Fruit fly (Drosophila melanogaster) whole organism, embryonic: Measurements from ENCODE around the gene Hexo2.

Source experiments
- B-H2 ChIP-seq: fragments of 200-800 bp; sonication (Bioruptor generic); optimal IDR thresholded peaks from 2 replicates; lab custom pipeline; 2018; ENCODE audit warnings: missing biosample characterization, mild to moderate bottlenecking, missing genetic modification characterization
- Blimp-1 ChIP-seq: fragments of 200-800 bp; sonication (Bioruptor generic); optimal IDR thresholded peaks from 3 replicates; lab custom pipeline; 2018; ENCODE audit warnings: missing biosample characterization, missing genetic modification characterization, mild to moderate bottlenecking, moderate library complexity, missing genetic modification reagents
- CG11504 ChIP-seq: fragments of 200-800 bp; sonication (Bioruptor generic); optimal IDR thresholded peaks from 3 replicates; lab custom pipeline; 2019; ENCODE audit warnings: missing biosample characterization, mild to moderate bottlenecking, missing genetic modification characterization, moderate library complexity
- CG12071 ChIP-seq: fragments of 200-800 bp; sonication (Bioruptor generic); optimal IDR thresholded peaks from 3 replicates; lab custom pipeline; 2018; ENCODE audit warnings: missing biosample characterization, mild to moderate bottlenecking, missing genetic modification characterization
- CG13424 ChIP-seq: fragments of 200-800 bp; sonication (Bioruptor generic); optimal IDR thresholded peaks from 2 replicates; lab custom pipeline; 2019; ENCODE audit warnings: missing biosample characterization, mild to moderate bottlenecking, missing genetic modification characterization, moderate library complexity
- CG13775 ChIP-seq: fragments of 200-800 bp; sonication (Bioruptor generic); optimal IDR thresholded peaks from 3 replicates; lab custom pipeline; 2017; ENCODE audit warnings: missing biosample characterization, mild to moderate bottlenecking, missing genetic modification characterization
- CG13894 ChIP-seq: fragments of 200-800 bp; sonication (Bioruptor generic); optimal IDR thresholded peaks from 3 replicates; lab custom pipeline; 2018; ENCODE audit warnings: missing biosample characterization, mild to moderate bottlenecking, missing genetic modification characterization, moderate library complexity
- CG14441 ChIP-seq: fragments of 200-800 bp; sonication (Bioruptor generic); IDR thresholded peaks from 2 replicates; pipeline ENCODE4 v1.3.6; 2022; ENCODE audit warnings: missing biosample characterization, missing genetic modification characterization
- CG17328 ChIP-seq: fragments of 200-800 bp; sonication (Bioruptor generic); IDR thresholded peaks from 2 replicates; pipeline ENCODE4 v1.3.6; 2022; ENCODE audit warnings: missing biosample characterization, missing genetic modification characterization
- CG17359 ChIP-seq: fragments of 200-800 bp; sonication (Bioruptor generic); optimal IDR thresholded peaks from 3 replicates; lab custom pipeline; 2018; ENCODE audit warnings: missing biosample characterization, mild to moderate bottlenecking, missing genetic modification characterization, moderate library complexity
- CG31388 ChIP-seq: fragments of 200-800 bp; sonication (Bioruptor generic); optimal IDR thresholded peaks from 2 replicates; lab custom pipeline; 2016; ENCODE audit warnings: missing biosample characterization, missing genetic modification characterization
- CG4424 ChIP-seq: fragments of 200-800 bp; sonication (Bioruptor generic); optimal IDR thresholded peaks from 3 replicates; lab custom pipeline; 2016; ENCODE audit warnings: missing biosample characterization, missing genetic modification characterization
- CG7963 ChIP-seq: fragments of 200-800 bp; sonication (Bioruptor generic); IDR thresholded peaks from 3 replicates; pipeline ENCODE4 v1.3.6; 2022; ENCODE audit warnings: missing biosample characterization, missing genetic modification characterization; ENCODE audit not compliant: partially characterized antibody
- D ChIP-seq, 2 experiments: fragments of 200-800 bp in 1 of 2; fragments of >200 bp in 1 of 2; sonication (Bioruptor generic) in 1 of 2; optimal IDR thresholded peaks; 2 replicates in 1 of 2; 3 replicates in 1 of 2; lab custom pipeline; 2017; ENCODE audit warnings: mild to moderate bottlenecking in 1 of 2, missing biosample characterization in 1 of 2, missing genetic modification characterization in 1 of 2, missing genetic modification reagents in 1 of 2
- Ets65A ChIP-seq: fragments of 200-800 bp; sonication (Bioruptor generic); peaks from one replicate; lab custom pipeline; 2016; ENCODE audit warnings: missing biosample characterization, missing genetic modification characterization
- HHEX ChIP-seq: fragments of 200-800 bp; sonication (Bioruptor generic); optimal IDR thresholded peaks from 3 replicates; lab custom pipeline; 2017; ENCODE audit warnings: missing biosample characterization, mild to moderate bottlenecking, missing genetic modification characterization, missing genetic modification reagents
- Hey ChIP-seq: fragments of 200-800 bp; sonication (Bioruptor generic); optimal IDR thresholded peaks from 3 replicates; lab custom pipeline; 2018; ENCODE audit warnings: missing biosample characterization, mild to moderate bottlenecking, missing genetic modification characterization
- HmgZ ChIP-seq: fragments of 200-800 bp; sonication (Bioruptor generic); optimal IDR thresholded peaks from 2 replicates; lab custom pipeline; 2018; ENCODE audit warnings: missing biosample characterization, mild to moderate bottlenecking, missing genetic modification characterization
- Med ChIP-seq: fragments of 200-800 bp; sonication (Bioruptor generic); peaks from one replicate; lab custom pipeline; 2016; ENCODE audit warnings: missing biosample characterization, missing genetic modification characterization, mild to moderate bottlenecking, inconsistent platforms, moderate library complexity
- NC2α ChIP-seq: fragments of 200-800 bp; sonication (Bioruptor generic); optimal IDR thresholded peaks from 2 replicates; lab custom pipeline; 2016; ENCODE audit warnings: missing biosample characterization, missing genetic modification characterization
- Pdp1 ChIP-seq, 2 experiments: fragments of 200-800 bp; sonication (Bioruptor generic); optimal IDR thresholded peaks; 3 replicates each; lab custom pipeline; 2016; ENCODE audit warnings: missing biosample characterization in 2 of 2, missing genetic modification characterization in 2 of 2, mild to moderate bottlenecking in 1 of 2, moderate library complexity in 1 of 2
- Sry-β ChIP-seq: fragments of 200-800 bp; sonication (Bioruptor generic); optimal IDR thresholded peaks from 2 replicates; lab custom pipeline; 2018; ENCODE audit warnings: missing biosample characterization, mild to moderate bottlenecking, missing genetic modification characterization, moderate library complexity
- Sry-δ ChIP-seq: fragments of 200-800 bp; sonication (Bioruptor generic); optimal IDR thresholded peaks from 2 replicates; lab custom pipeline; 2016; ENCODE audit warnings: missing biosample characterization, missing genetic modification characterization
- Vsx1 ChIP-seq: fragments of 200-800 bp; sonication (Bioruptor generic); optimal IDR thresholded peaks from 2 replicates; lab custom pipeline; 2017; ENCODE audit warnings: missing biosample characterization, mild to moderate bottlenecking, missing genetic modification characterization, missing genetic modification reagents
- Xrp1 ChIP-seq: fragments of 200-800 bp; sonication (Bioruptor generic); IDR thresholded peaks from 2 replicates; pipeline ENCODE4 v1.3.6; 2022; ENCODE audit warnings: missing biosample characterization, missing genetic modification characterization
- abd-A ChIP-seq: fragments of 200-800 bp; sonication (Bioruptor generic); optimal IDR thresholded peaks from 3 replicates; lab custom pipeline; 2019; ENCODE audit warnings: missing biosample characterization, mild to moderate bottlenecking, missing genetic modification characterization, moderate library complexity
- bab2 ChIP-seq: fragments of 200-800 bp; sonication (Bioruptor generic); optimal IDR thresholded peaks from 2 replicates; lab custom pipeline; 2016; ENCODE audit warnings: missing biosample characterization, missing genetic modification characterization
- bsh ChIP-seq, 2 experiments: fragments of 200-800 bp; sonication (Bioruptor generic); optimal IDR thresholded peaks; 2 replicates each; lab custom pipeline; 2017 to 2018; ENCODE audit warnings: mild to moderate bottlenecking in 2 of 2, missing biosample characterization in 2 of 2, missing genetic modification characterization in 2 of 2, moderate library complexity in 1 of 2
- cato ChIP-seq: fragments of 200-800 bp; sonication (Bioruptor generic); optimal IDR thresholded peaks from 2 replicates; lab custom pipeline; 2016; ENCODE audit warnings: missing biosample characterization, missing genetic modification characterization, borderline replicate concordance
- ci ChIP-seq: fragments of 200-800 bp; sonication (Bioruptor generic); IDR thresholded peaks from 3 replicates; pipeline ENCODE4 v1.3.6; 2022; ENCODE audit warnings: missing biosample characterization, missing genetic modification characterization
- crol ChIP-seq: fragments of 200-800 bp; sonication (Bioruptor generic); IDR thresholded peaks from 2 replicates; pipeline ENCODE4 v1.3.6; 2022; ENCODE audit warnings: missing biosample characterization, missing genetic modification characterization
- gem ChIP-seq: fragments of 200-800 bp; sonication (Bioruptor generic); optimal IDR thresholded peaks from 2 replicates; lab custom pipeline; 2019; ENCODE audit warnings: missing biosample characterization, mild to moderate bottlenecking, missing genetic modification characterization, moderate library complexity
- grn ChIP-seq: fragments of 200-800 bp; sonication (Bioruptor generic); optimal IDR thresholded peaks from 3 replicates; lab custom pipeline; 2017; ENCODE audit warnings: missing biosample characterization, missing genetic modification characterization
- hkb ChIP-seq, 2 experiments: fragments of 200-800 bp in 1 of 2; fragments of >200 bp in 1 of 2; sonication (Bioruptor generic) in 1 of 2; IDR thresholded peaks in 1 of 2; optimal IDR thresholded peaks in 1 of 2; 2 replicates each; pipeline versions ENCODE4 v1.3.6 to Lab custom; 2017 to 2022; ENCODE audit warnings: missing biosample characterization in 1 of 2, missing genetic modification characterization in 1 of 2
- insv ChIP-seq, 2 experiments: fragments of 200-800 bp; sonication (Bioruptor generic); optimal IDR thresholded peaks; 3 replicates each; lab custom pipeline; 2016 to 2018; ENCODE audit warnings: missing biosample characterization in 2 of 2, missing genetic modification characterization in 2 of 2
- lab ChIP-seq: fragments of 200-800 bp; sonication (Bioruptor generic); optimal IDR thresholded peaks from 3 replicates; lab custom pipeline; 2017; ENCODE audit warnings: missing biosample characterization, missing genetic modification characterization, mild to moderate bottlenecking, moderate library complexity, missing genetic modification reagents
- mirr ChIP-seq: fragments of 200-800 bp; sonication (Bioruptor generic); optimal IDR thresholded peaks from 3 replicates; lab custom pipeline; 2018; ENCODE audit warnings: missing biosample characterization, mild to moderate bottlenecking, missing genetic modification characterization
- oc ChIP-seq: fragments of 200-800 bp; sonication (Bioruptor generic); optimal IDR thresholded peaks from 2 replicates; lab custom pipeline; 2018; ENCODE audit warnings: missing biosample characterization, mild to moderate bottlenecking, missing genetic modification characterization, moderate library complexity
- pros ChIP-seq: fragments of 200-800 bp; sonication (Bioruptor generic); optimal IDR thresholded peaks from 3 replicates; lab custom pipeline; 2019; ENCODE audit warnings: missing biosample characterization, mild to moderate bottlenecking, missing genetic modification characterization, moderate library complexity
- row ChIP-seq: fragments of 200-800 bp; sonication (Bioruptor generic); IDR thresholded peaks from 3 replicates; pipeline ENCODE4 v1.3.6; 2022; ENCODE audit warnings: missing biosample characterization, missing genetic modification characterization
- sc ChIP-seq, 3 experiments: fragments of >200 bp in 2 of 3; fragments of 200-800 bp in 1 of 3; sonication (Bioruptor generic) in 1 of 3; optimal IDR thresholded peaks; 2 replicates in 2 of 3; 3 replicates in 1 of 3; lab custom pipeline; 2017; ENCODE audit warnings: mild to moderate bottlenecking in 1 of 3, missing biosample characterization in 1 of 3, missing genetic modification characterization in 1 of 3, missing genetic modification reagents in 1 of 3
- sens ChIP-seq: fragments of 200-800 bp; sonication (Bioruptor generic); peaks from one replicate; lab custom pipeline; 2016; ENCODE audit warnings: missing biosample characterization, missing genetic modification characterization
- tap ChIP-seq: fragments of 200-800 bp; optimal IDR thresholded peaks from 3 replicates; lab custom pipeline; 2019; ENCODE audit warnings: missing biosample characterization, mild to moderate bottlenecking, missing genetic modification characterization, moderate library complexity

The Hexo2 gene

dm6 chrX:8724815-8725214 lies 15.4 kb downstream of the Hexo2 start:
- TF ChIP-seq Hey (tag; lab: Kevin White, UChicago): peak; percentile 60
- no peak for TF ChIP-seq Sry-δ
- TF ChIP-seq pros: peak; percentile 52
- peak; percentile 37 for TF ChIP-seq oc (tag; lab: Kevin White, UChicago)
- peak; percentile 88 for TF ChIP-seq CG13775 (GFP tag; lab: Kevin White, UChicago)
- TF ChIP-seq CG11504 (tag; lab: Kevin White, UChicago): no peak
- TF ChIP-seq CG17359 (tag; lab: Kevin White, UChicago): no peak
- TF ChIP-seq CG12071 (GFP tag; lab: Kevin White, UChicago): no peak
- no peak for TF ChIP-seq HmgZ (tag; lab: Kevin White, UChicago)
- TF ChIP-seq lab (GFP tag; lab: Kevin White, UChicago): no peak

DNA sequence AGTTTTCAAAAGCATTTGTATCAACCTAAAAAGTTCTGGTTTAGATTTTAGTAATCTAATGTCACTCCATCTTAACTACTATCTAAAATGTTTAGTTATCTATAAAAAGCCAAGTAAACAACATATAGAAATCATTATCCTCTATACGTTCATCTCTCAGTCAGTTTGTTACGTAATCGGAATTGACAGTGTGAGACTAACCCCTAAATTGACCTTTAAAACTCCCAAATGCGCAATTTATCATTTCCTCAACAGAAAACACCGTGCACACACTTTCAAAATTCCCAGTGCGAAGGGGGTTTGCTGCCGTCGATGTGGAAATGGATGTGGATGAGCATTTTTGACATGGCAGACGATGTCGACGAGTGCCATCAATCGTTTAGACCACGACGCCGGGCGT lies 15.8 kb downstream of the Hexo2 start:
- no peak for TF ChIP-seq CG31388 (GFP tag; lab: Kevin White, UChicago)
- TF ChIP-seq Hey (tag; lab: Kevin White, UChicago): peak; percentile 44
- no peak for TF ChIP-seq CG7963
- no peak for TF ChIP-seq CG13894 (tag; lab: Kevin White, UChicago)
- TF ChIP-seq Sry-β: peak; percentile 87
- peak; percentile 7 for TF ChIP-seq Ets65A
- no peak for TF ChIP-seq B-H2 (GFP tag; lab: Kevin White, UChicago)
- TF ChIP-seq row (GFP tag; lab: Robert Waterston, UW): peak; percentile 1; the same call in 1 of the 3 replicates
- TF ChIP-seq NC2α (GFP tag; lab: Kevin White, UChicago): no peak
- no peak for TF ChIP-seq Vsx1 (GFP tag; lab: Kevin White, UChicago)
- TF ChIP-seq CG13775 (GFP tag; lab: Kevin White, UChicago): peak; percentile 18
- TF ChIP-seq Pdp1 (GFP tag; optimal IDR thresholded peaks at IDR 0.05; lab: Kevin White, UChicago): peak in 1 of 2 experiments; percentile 81
- TF ChIP-seq grn (GFP tag; lab: Kevin White, UChicago): peak; percentile 24
- no peak for TF ChIP-seq insv (GFP tag; optimal IDR thresholded peaks at IDR 0.05; lab: Kevin White, UChicago)
- TF ChIP-seq, all 482 proteins: peak for 7

DNA sequence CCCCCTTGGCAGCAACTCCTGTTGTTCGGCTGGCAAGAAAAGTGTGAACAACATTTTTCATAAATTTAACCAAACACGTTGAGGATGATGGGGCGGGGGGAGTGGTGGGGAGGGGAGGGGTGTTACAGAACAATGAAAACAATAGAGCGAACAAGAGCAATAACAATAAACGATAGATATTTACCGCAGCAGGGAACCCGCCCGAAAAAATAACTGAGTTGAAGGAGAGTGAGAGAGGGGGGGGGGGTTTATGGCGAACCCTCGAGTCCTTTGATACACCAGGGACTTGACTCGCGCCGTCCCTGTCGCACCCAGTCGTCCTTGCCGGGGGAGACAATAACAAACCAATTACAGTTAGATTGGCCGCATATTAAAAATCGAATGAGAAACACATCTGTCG lies 17.4 kb downstream of the Hexo2 start:
- peak; percentile 58 for TF ChIP-seq tap
- TF ChIP-seq mirr (GFP tag; lab: Kevin White, UChicago): peak; percentile 14
- TF ChIP-seq Hey (tag; lab: Kevin White, UChicago): peak; percentile 39
- no peak for TF ChIP-seq D (optimal IDR thresholded peaks at IDR 0.05; lab: Kevin White, UChicago)
- peak; percentile 76 for TF ChIP-seq D (GFP tag; optimal IDR thresholded peaks at IDR 0.05; lab: Kevin White, UChicago)
- TF ChIP-seq CG13424 (tag; lab: Kevin White, UChicago): no peak
- no peak for TF ChIP-seq cato (GFP tag; lab: Kevin White, UChicago)
- TF ChIP-seq abd-A (tag; lab: Kevin White, UChicago): peak; percentile 54
- peak; percentile 82 for TF ChIP-seq crol (GFP tag; lab: Robert Waterston, UW)

DNA sequence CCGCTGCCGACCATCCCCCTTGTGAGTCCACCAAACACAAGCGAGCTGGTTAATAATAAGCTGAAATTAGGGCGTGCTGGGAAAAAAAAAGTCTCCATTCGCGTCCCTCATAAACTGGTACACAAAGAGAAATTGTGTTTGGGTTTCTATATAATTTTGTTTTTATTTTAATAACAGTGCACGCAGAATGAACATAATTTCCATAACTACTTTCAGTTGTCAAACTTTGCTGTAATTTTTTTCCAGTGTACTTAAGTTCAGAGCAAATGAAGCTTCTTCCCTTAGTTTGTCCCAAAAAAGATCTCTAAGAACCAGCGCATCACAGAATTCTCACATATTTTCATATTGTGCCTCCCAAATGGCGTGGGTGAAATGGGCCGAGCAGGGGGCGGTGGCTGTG lies 18.6 kb downstream of the Hexo2 start:
- TF ChIP-seq sens (GFP tag; lab: Kevin White, UChicago) (peak; percentile 79), Blimp-1 (GFP tag; lab: Kevin White, UChicago) (peak; percentile 3), hkb (optimal IDR thresholded peaks at IDR 0.05; lab: Kevin White, UChicago) (no peak), hkb (GFP tag; IDR thresholded peaks at IDR 0.05; lab: Robert Waterston, UW) (peak; percentile 19; the same call in 1 of the 2 replicates), row (GFP tag; lab: Robert Waterston, UW) (0 out of 3 replicates have a peak, but pooled peaks have one; percentile 22), Med (GFP tag; lab: Kevin White, UChicago) (peak; percentile 39), bab2 (GFP tag; lab: Kevin White, UChicago) (no peak), CG17328 (GFP tag; lab: Robert Waterston, UW) (peak; percentile 29; the same call in 1 of the 2 replicates), Xrp1 (GFP tag; lab: Robert Waterston, UW) (peak; percentile 31; the same call in 1 of the 2 replicates), HHEX (GFP tag; lab: Kevin White, UChicago) (no peak), CG14441 (GFP tag; lab: Robert Waterston, UW) (0 out of 2 replicates have a peak, but pooled peaks have one; percentile 25), gem (tag; lab: Kevin White, UChicago) (peak; percentile 19), bsh (GFP tag; optimal IDR thresholded peaks at IDR 0.05; lab: Kevin White, UChicago) (peak in 1 of 2 experiments; percentile 39), CG4424 (GFP tag; lab: Kevin White, UChicago) (no peak), sc (optimal IDR thresholded peaks at IDR 0.05; lab: Kevin White, UChicago) (no peak), sc (GFP tag; optimal IDR thresholded peaks at IDR 0.05; lab: Kevin White, UChicago) (no peak), ci (0 out of 3 replicates have a peak, but pooled peaks have one; percentile 30)
